Worm (Caenorhabditis elegans): Measurements from ENCODE around the gene T07H3.8.

T07H3.8 gene

ce11 chrII:1561863-1562262, 24.5 kb upstream of the T07H3.8 start, which contains the start of gene K05F6.14:
Gene K05F6.14 (plus strand): TSS chrII:1562163.
- TF ChIP-seq ham-2 (GFP tag; optimal IDR thresholded peaks at IDR 0.05) (no peak), blmp-1 (tag; optimal IDR thresholded peaks at IDR 0.05) (no peak), lin-32 (GFP tag; optimal IDR thresholded peaks at IDR 0.05) (no peak), ztf-11 (tag; optimal IDR thresholded peaks at IDR 0.05) (no peak), ces-1 (GFP tag; optimal IDR thresholded peaks at IDR 0.05) (no peak), ceh-43 (GFP tag; optimal IDR thresholded peaks at IDR 0.05) (no peak), elt-3 (tag; optimal IDR thresholded peaks at IDR 0.05) (no peak), ceh-83 (GFP tag; optimal IDR thresholded peaks at IDR 0.05) (no peak), elt-1 (tag; optimal IDR thresholded peaks at IDR 0.05; ENCODE audit: borderline replicate concordance, insufficient read depth) (no peak)

- TF ChIP-seq ceh-83 (GFP tag; optimal IDR thresholded peaks at IDR 0.05) (no peak), elt-3 (tag; optimal IDR thresholded peaks at IDR 0.05) (no peak), lin-13 (tag; optimal IDR thresholded peaks at IDR 0.05) (no peak), flh-1 (GFP tag; optimal IDR thresholded peaks at IDR 0.05) (no peak), elt-1 (tag; optimal IDR thresholded peaks at IDR 0.05; ENCODE audit: borderline replicate concordance, insufficient read depth) (no peak), cnd-1 (tag; optimal IDR thresholded peaks at IDR 0.05) (no peak), mab-5 (tag; optimal IDR thresholded peaks at IDR 0.05) (no peak), tbx-8 (GFP tag; optimal IDR thresholded peaks at IDR 0.05) (no peak), snpc-4 (tag; optimal IDR thresholded peaks at IDR 0.05) (no peak), lin-32 (GFP tag; optimal IDR thresholded peaks at IDR 0.05) (no peak), unc-120 (tag; optimal IDR thresholded peaks at IDR 0.05; ENCODE audit: poor library complexity, severe bottlenecking) (no peak), mep-1 (tag; optimal IDR thresholded peaks at IDR 0.05) (no peak), zip-8 (tag; optimal IDR thresholded peaks at IDR 0.05) (no peak), nhr-12 (tag; optimal IDR thresholded peaks at IDR 0.05) (no peak), hlh-1 (tag; optimal IDR thresholded peaks at IDR 0.05) (no peak), nhr-28 (tag; optimal IDR thresholded peaks at IDR 0.05) (no peak)
These were observed 18.8 kb upstream of the T07H3.8 start, which contains the start of gene K05F6.8 for ce11 chrII:1567646-1568045. Gene K05F6.8 (minus strand): TSS chrII:1567746.

- TF ChIP-seq elt-1 (tag; optimal IDR thresholded peaks at IDR 0.05; ENCODE audit: borderline replicate concordance, insufficient read depth) (no peak), M03D4.4 (tag; optimal IDR thresholded peaks at IDR 0.05) (no peak), pha-4 (tag; optimal IDR thresholded peaks at IDR 0.05) (no peak), ztf-11 (tag; optimal IDR thresholded peaks at IDR 0.05) (no peak), unc-120 (tag; optimal IDR thresholded peaks at IDR 0.05; ENCODE audit: poor library complexity, severe bottlenecking) (no peak), elt-3 (tag; optimal IDR thresholded peaks at IDR 0.05) (no peak), sem-2 (GFP tag; optimal IDR thresholded peaks at IDR 0.05) (no peak), nhr-237 (tag; optimal IDR thresholded peaks at IDR 0.05) (no peak), unc-39 (tag; optimal IDR thresholded peaks at IDR 0.05) (no peak), nhr-76 (tag; optimal IDR thresholded peaks at IDR 0.05) (no peak), ceh-83 (GFP tag; optimal IDR thresholded peaks at IDR 0.05) (no peak), flh-1 (GFP tag; optimal IDR thresholded peaks at IDR 0.05) (no peak), nhr-2 (tag; optimal IDR thresholded peaks at IDR 0.05) (no peak), zip-8 (tag; optimal IDR thresholded peaks at IDR 0.05) (no peak), nhr-12 (tag; optimal IDR thresholded peaks at IDR 0.05) (no peak), snpc-4 (tag; optimal IDR thresholded peaks at IDR 0.05) (no peak), nhr-28 (tag; optimal IDR thresholded peaks at IDR 0.05) (no peak), ceh-43 (GFP tag; optimal IDR thresholded peaks at IDR 0.05) (no peak)
These were observed 18.2 kb upstream of the T07H3.8 start, which contains the start of gene fbxb-49 for ce11 chrII:1568214-1568613. Gene fbxb-49 (plus strand): TSS chrII:1568514.

- TF ChIP-seq pha-4 (tag; optimal IDR thresholded peaks at IDR 0.05): no peak
- TF ChIP-seq cnd-1 (tag; optimal IDR thresholded peaks at IDR 0.05): no peak
- TF ChIP-seq mab-5 (tag; optimal IDR thresholded peaks at IDR 0.05): no peak
- TF ChIP-seq sem-2 (GFP tag; optimal IDR thresholded peaks at IDR 0.05): no peak
These were observed 15.4 kb upstream of the T07H3.8 start, which contains the start of gene fbxb-46 for ce11 chrII:1571032-1571431. Gene fbxb-46 (minus strand): TSS chrII:1571132.

- TF ChIP-seq mab-5 (tag; optimal IDR thresholded peaks at IDR 0.05) (no peak), lin-32 (GFP tag; optimal IDR thresholded peaks at IDR 0.05) (no peak), M03D4.4 (tag; optimal IDR thresholded peaks at IDR 0.05) (no peak), elt-3 (tag; optimal IDR thresholded peaks at IDR 0.05) (no peak), mep-1 (tag; optimal IDR thresholded peaks at IDR 0.05) (no peak), nhr-12 (tag; optimal IDR thresholded peaks at IDR 0.05) (no peak), unc-62 (GFP tag; optimal IDR thresholded peaks at IDR 0.05) (no peak), unc-39 (tag; optimal IDR thresholded peaks at IDR 0.05) (no peak), unc-120 (tag; optimal IDR thresholded peaks at IDR 0.05; ENCODE audit: poor library complexity, severe bottlenecking) (no peak), blmp-1 (tag; optimal IDR thresholded peaks at IDR 0.05) (no peak), ceh-83 (GFP tag; optimal IDR thresholded peaks at IDR 0.05) (no peak), lin-13 (tag; optimal IDR thresholded peaks at IDR 0.05) (no peak), nhr-28 (tag; optimal IDR thresholded peaks at IDR 0.05) (no peak), bed-3 (GFP tag; optimal IDR thresholded peaks at IDR 0.05) (no peak), sptf-1 (tag; optimal IDR thresholded peaks at IDR 0.05) (no peak), ces-1 (GFP tag; optimal IDR thresholded peaks at IDR 0.05) (no peak), ceh-39 (tag; optimal IDR thresholded peaks at IDR 0.05) (no peak), pha-4 (tag; optimal IDR thresholded peaks at IDR 0.05) (no peak)
These were observed 10.4 kb upstream of the T07H3.8 start, which contains the start of gene K05F6.10 for ce11 chrII:1576030-1576429. Gene K05F6.10 (minus strand): TSS chrII:1576130.
